In genomic region chr3R:26108424-26108823, dm6 we compare ENCODE assay signal across 1 fruit fly cellular context.
TF ChIP-seq lines count a peak whose summit lies in the region.

No protein-coding gene starts in this region.

TF ChIP-seq in whole organism, embryonic, 481 proteins besides CTCF, POLR2A, EP300 and RAD21 (continued from another document):
- TF ChIP-seq dysf (GFP tag; IDR thresholded peaks at IDR 0.05; lab: Robert Waterston, UW): peak; percentile 29; the same call in 1 of the 3 replicates
- TF ChIP-seq exex (tag; optimal IDR thresholded peaks at IDR 0.05; lab: Kevin White, UChicago): peak; percentile 67
- 0 out of 4 replicates have a peak, but pooled peaks have one; percentile 19 for TF ChIP-seq chinmo (GFP tag; IDR thresholded peaks at IDR 0.05; lab: Robert Waterston, UW; ENCODE audit: partially characterized antibody)
- TF ChIP-seq ttk (GFP tag; IDR thresholded peaks at IDR 0.05; lab: Robert Waterston, UW): no peak
- TF ChIP-seq zf30C (GFP tag; optimal IDR thresholded peaks at IDR 0.05; lab: Kevin White, UChicago): no peak
- TF ChIP-seq Hr51 (GFP tag; optimal IDR thresholded peaks at IDR 0.05; lab: Kevin White, UChicago): no peak
- no peak for TF ChIP-seq Hr39 (optimal IDR thresholded peaks at IDR 0.05; lab: Kevin White, UChicago)
- TF ChIP-seq HLH4C (GFP tag; IDR thresholded peaks at IDR 0.05; lab: Robert Waterston, UW; ENCODE audit: partially characterized antibody): no peak
- TF ChIP-seq org-1 (GFP tag; optimal IDR thresholded peaks at IDR 0.05; lab: Kevin White, UChicago): no peak
- no peak for TF ChIP-seq sc (optimal IDR thresholded peaks at IDR 0.05; lab: Kevin White, UChicago)
- no peak for TF ChIP-seq sc (GFP tag; optimal IDR thresholded peaks at IDR 0.05; lab: Kevin White, UChicago)
- TF ChIP-seq CG7556 (GFP tag; optimal IDR thresholded peaks at IDR 0.05; lab: Kevin White, UChicago): no peak
- no peak for TF ChIP-seq h (optimal IDR thresholded peaks at IDR 0.05; lab: Kevin White, UChicago)
- TF ChIP-seq CG8478 (optimal IDR thresholded peaks at IDR 0.05; lab: Kevin White, UChicago): no peak
- TF ChIP-seq sim (GFP tag; IDR thresholded peaks at IDR 0.05; lab: Robert Waterston, UW): no peak
- TF ChIP-seq sug (tag; optimal IDR thresholded peaks at IDR 0.05; lab: Kevin White, UChicago): peak; percentile 91
- no peak for TF ChIP-seq CG18476 (GFP tag; optimal IDR thresholded peaks at IDR 0.05; lab: Kevin White, UChicago)
- no peak for TF ChIP-seq CG5245 (GFP tag; optimal IDR thresholded peaks at IDR 0.05; lab: Kevin White, UChicago)
- peak; percentile 32 for TF ChIP-seq CG18599 (GFP tag; optimal IDR thresholded peaks at IDR 0.05; lab: Kevin White, UChicago)
- no peak for TF ChIP-seq Fer2 (tag; optimal IDR thresholded peaks at IDR 0.05; lab: Kevin White, UChicago)
- TF ChIP-seq Rx (GFP tag; IDR thresholded peaks at IDR 0.05; lab: Robert Waterston, UW): no peak
- TF ChIP-seq HLH54F (GFP tag; optimal IDR thresholded peaks at IDR 0.05; lab: Kevin White, UChicago): no peak
- no peak for TF ChIP-seq PHDP (tag; optimal IDR thresholded peaks at IDR 0.05; lab: Kevin White, UChicago)
- peak; percentile 6 for TF ChIP-seq Hmr (GFP tag; optimal IDR thresholded peaks at IDR 0.05; lab: Kevin White, UChicago)
- no peak for TF ChIP-seq CG1602 (GFP tag; optimal IDR thresholded peaks at IDR 0.05; lab: Kevin White, UChicago)
- TF ChIP-seq CG12769 (tag; optimal IDR thresholded peaks at IDR 0.05; lab: Kevin White, UChicago): peak; percentile 16
- TF ChIP-seq sd (tag; optimal IDR thresholded peaks at IDR 0.05; lab: Kevin White, UChicago): peak; percentile 75
- no peak for TF ChIP-seq Nf-YC (tag; optimal IDR thresholded peaks at IDR 0.05; lab: Kevin White, UChicago)
- no peak for TF ChIP-seq CG17912 (GFP tag; optimal IDR thresholded peaks at IDR 0.05; lab: Kevin White, UChicago)
- no peak for TF ChIP-seq cad (GFP tag; optimal IDR thresholded peaks at IDR 0.05; lab: Kevin White, UChicago)
- TF ChIP-seq slbo (GFP tag; IDR thresholded peaks at IDR 0.05; lab: Robert Waterston, UW): no peak
- TF ChIP-seq D19A (tag; optimal IDR thresholded peaks at IDR 0.05; lab: Kevin White, UChicago): no peak
- 0 out of 3 replicates have a peak, but pooled peaks have one; percentile 6 for TF ChIP-seq CG6175 (GFP tag; IDR thresholded peaks at IDR 0.05; lab: Robert Waterston, UW)
- peak; percentile 8 for TF ChIP-seq lab (GFP tag; optimal IDR thresholded peaks at IDR 0.05; lab: Kevin White, UChicago)
- TF ChIP-seq CG12071 (GFP tag; optimal IDR thresholded peaks at IDR 0.05; lab: Kevin White, UChicago): peak; percentile 2
- no peak for TF ChIP-seq tgo (GFP tag; IDR thresholded peaks at IDR 0.05; lab: Robert Waterston, UW)
- peak in 1 of 2 experiments; percentile 1 for TF ChIP-seq Pdp1 (GFP tag; optimal IDR thresholded peaks at IDR 0.05; lab: Kevin White, UChicago)
- no peak for TF ChIP-seq Dp (GFP tag; optimal IDR thresholded peaks at IDR 0.05; lab: Kevin White, UChicago)
- peak; percentile 27 for TF ChIP-seq B-H2 (GFP tag; optimal IDR thresholded peaks at IDR 0.05; lab: Kevin White, UChicago)
- TF ChIP-seq CG12942 (GFP tag; optimal IDR thresholded peaks at IDR 0.05; lab: Kevin White, UChicago): no peak
- TF ChIP-seq cwo (GFP tag; optimal IDR thresholded peaks at IDR 0.05; lab: Kevin White, UChicago): peak; percentile 72
- no peak for TF ChIP-seq amos (GFP tag; IDR thresholded peaks at IDR 0.05; lab: Robert Waterston, UW; ENCODE audit: partially characterized antibody)
- no peak for TF ChIP-seq sima (GFP tag; optimal IDR thresholded peaks at IDR 0.05; lab: Kevin White, UChicago)
- TF ChIP-seq Doc2 (GFP tag; IDR thresholded peaks at IDR 0.05; lab: Robert Waterston, UW): no peak
